Worm (Caenorhabditis elegans): ENCODE results near the gene F18E2.15.

ce11 chrV:12736166-12736753, 24.6 kb downstream of the F18E2.15 start, which contains the start of gene cky-1:
- TF ChIP-seq him-1 (tag; optimal IDR thresholded peaks at IDR 0.05) (no peak), dao-5 (tag; optimal IDR thresholded peaks at IDR 0.05) (no peak), W03F9.2 (tag; optimal IDR thresholded peaks at IDR 0.05) (no peak)

Measured in whole organism, L4/young adult.